Worm (Caenorhabditis elegans) whole organism, L4 larva: Measurements from ENCODE around the gene gsr-1.

ENCODE experiments used
- Y75B8A.6 ChIP-seq: fragments of 200-800 bp; sonication (Bioruptor generic); IDR thresholded peaks from 2 replicates; pipeline ENCODE4 v1.3.6; 2022; ENCODE audit warnings: missing genetic modification reagents, missing genetic modification characterization, missing compliant biosample characterization
- ama-1 ChIP-seq: fragments of 150-350 bp; optimal IDR thresholded peaks from 2 replicates; lab custom pipeline; 2014; ENCODE audit warnings: inconsistent platforms, mixed read lengths
- ceh-44 ChIP-seq: fragments of 200-800 bp; sonication (Bioruptor generic); IDR thresholded peaks from 2 replicates; pipeline ENCODE4 v1.3.6; 2022; ENCODE audit warnings: missing genetic modification reagents, missing genetic modification characterization, missing compliant biosample characterization
- fkh-10 ChIP-seq: fragments of 150-350 bp; optimal IDR thresholded peaks from 2 replicates; lab custom pipeline; 2014; ENCODE audit warnings: missing biosample characterization, missing genetic modification reagents, missing genetic modification characterization
- fos-1 ChIP-seq: fragments of 150-350 bp; optimal IDR thresholded peaks from 2 replicates; lab custom pipeline; 2014; ENCODE audit warnings: missing biosample characterization, missing genetic modification characterization
- hif-1 ChIP-seq, 2 experiments: sonication (generic microtip); optimal IDR thresholded peaks; 2 replicates each; lab custom pipeline; 2016 to 2017; ENCODE audit warnings: missing compliant biosample characterization in 2 of 2, missing genetic modification characterization in 2 of 2, missing genetic modification reagents in 2 of 2, missing genotype in 2 of 2, mild to moderate bottlenecking in 1 of 2
- lin-15B ChIP-seq: fragments of 150-350 bp; sonication (generic microtip); optimal IDR thresholded peaks from 3 replicates; lab custom pipeline; 2014; ENCODE audit warnings: missing biosample characterization, missing genetic modification characterization
- lir-3 ChIP-seq: sonication (generic microtip); optimal IDR thresholded peaks from 2 replicates; lab custom pipeline; 2016; ENCODE audit warnings: mild to moderate bottlenecking, missing genetic modification characterization, missing compliant biosample characterization
- nhr-25 ChIP-seq: sonication (generic microtip); optimal IDR thresholded peaks from 2 replicates; lab custom pipeline; 2017; ENCODE audit warnings: missing genetic modification characterization, mild to moderate bottlenecking, missing compliant biosample characterization, antibody characterized with exemption, moderate library complexity, borderline replicate concordance; ENCODE audit not compliant: insufficient read depth
- nhr-42 ChIP-seq: fragments of 200-800 bp; sonication (Bioruptor generic); IDR thresholded peaks from 2 replicates; pipeline ENCODE4 v1.3.6; 2022; ENCODE audit warnings: missing genetic modification characterization, missing compliant biosample characterization
- nhr-77 ChIP-seq: fragments of 150-350 bp; optimal IDR thresholded peaks from 2 replicates; lab custom pipeline; 2014; ENCODE audit warnings: missing biosample characterization, missing genetic modification characterization
- saeg-2 ChIP-seq: fragments of 200-800 bp; sonication (Bioruptor generic); IDR thresholded peaks from 2 replicates; pipeline ENCODE4 v1.3.6; 2022; ENCODE audit warnings: missing genetic modification reagents, missing genetic modification characterization, missing compliant biosample characterization
- skn-1 ChIP-seq: fragments of 150-350 bp; optimal IDR thresholded peaks from 2 replicates; lab custom pipeline; 2014; ENCODE audit warnings: missing biosample characterization, missing genetic modification characterization
- unc-130 ChIP-seq: sonication (generic microtip); optimal IDR thresholded peaks from 2 replicates; lab custom pipeline; 2016; ENCODE audit warnings: missing genetic modification reagents, missing genetic modification characterization, missing compliant biosample characterization

DNA sequence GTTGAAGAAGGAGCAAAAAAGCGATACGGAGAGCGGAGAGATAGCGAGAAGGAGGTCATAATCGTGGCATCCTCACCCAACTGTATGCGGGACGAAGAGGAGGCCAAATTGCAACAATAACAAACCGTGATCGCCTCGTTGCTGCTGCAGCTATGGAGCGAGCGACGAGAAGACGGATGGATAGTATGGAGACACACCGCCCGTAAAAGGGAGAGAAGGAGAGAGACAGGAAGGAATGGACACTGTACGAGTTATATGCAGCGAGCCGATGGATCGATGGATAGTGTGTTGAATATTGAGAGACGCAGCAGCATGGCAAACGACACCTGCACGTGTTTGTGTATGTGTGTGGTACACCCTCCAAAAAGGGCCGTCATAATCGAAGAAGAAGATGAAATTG lies 26.9 kb upstream of the gsr-1 start:
- TF ChIP-seq fos-1 (tag; lab: Kevin White, UChicago) (no peak), skn-1 (tag; lab: Kevin White, UChicago) (no peak), nhr-77 (tag; lab: Kevin White, UChicago) (no peak), nhr-25 (tag; lab: Kevin White, UChicago) (no peak), ama-1 (no peak), ceh-44 (GFP tag; lab: Robert Waterston, UW) (no peak), nhr-42 (GFP tag; lab: Robert Waterston, UW) (no peak), Y75B8A.6 (no peak), fkh-10 (no peak), lir-3 (tag; lab: Kevin White, UChicago) (no peak), saeg-2 (GFP tag; lab: Robert Waterston, UW) (no peak), lin-15B (tag; lab: Kevin White, UChicago) (no peak), hif-1 (tag; optimal IDR thresholded peaks at IDR 0.05; lab: Kevin White, UChicago) (no peak), unc-130 (GFP tag; lab: Kevin White, UChicago) (no peak)
